Fruit fly (Drosophila melanogaster): ENCODE measurements around the gene ND-51.

The ND-51 gene

dm6 chr2L:6065823-6066222 lies 3.3 kb upstream of the ND-51 start, which contains the start of the genes Fbw5 and CG9147 (continued):
- TF ChIP-seq Poxn (GFP tag; IDR thresholded peaks at IDR 0.05) (peak; percentile 99), CG7357 (GFP tag; IDR thresholded peaks at IDR 0.05) (peak; percentile 96), Gug (GFP tag; IDR thresholded peaks at IDR 0.05) (peak; percentile 99), CG30431 (GFP tag; optimal IDR thresholded peaks at IDR 0.05) (peak; percentile 99), tap (tag; optimal IDR thresholded peaks at IDR 0.05) (peak; percentile 99), Antp (GFP tag; optimal IDR thresholded peaks at IDR 0.05) (peak; percentile 99), dmrt11E (tag; optimal IDR thresholded peaks at IDR 0.05) (peak; percentile 100), sqz (GFP tag; optimal IDR thresholded peaks at IDR 0.05) (peak; percentile 97), Dip2 (GFP tag; IDR thresholded peaks at IDR 0.05) (peak; percentile 54), maf-S (GFP tag; optimal IDR thresholded peaks at IDR 0.05) (peak; percentile 99), CG10147 (GFP tag; optimal IDR thresholded peaks at IDR 0.05) (peak; percentile 99), CG43689 (GFP tag; IDR thresholded peaks at IDR 0.05) (peak; percentile 99), Med (GFP tag) (peak; percentile 100), slp2 (GFP tag; optimal IDR thresholded peaks at IDR 0.05) (peak; percentile 99), CG30020 (tag; optimal IDR thresholded peaks at IDR 0.05) (peak; percentile 92), CG5953 (GFP tag; IDR thresholded peaks at IDR 0.05) (peak; percentile 99), MBD-R2 (GFP tag; IDR thresholded peaks at IDR 0.05) (peak; percentile 100), Dref (GFP tag; IDR thresholded peaks at IDR 0.05) (peak; percentile 76), sd (tag; optimal IDR thresholded peaks at IDR 0.05) (peak; percentile 99), mld (GFP tag; IDR thresholded peaks at IDR 0.05; ENCODE audit: partially characterized antibody) (0 out of 3 replicates have a peak, but pooled peaks have one; percentile 33), CG8944 (GFP tag; optimal IDR thresholded peaks at IDR 0.05) (peak; percentile 99), CG7928 (GFP tag; optimal IDR thresholded peaks at IDR 0.05) (peak; percentile 84), Tbp (GFP tag; optimal IDR thresholded peaks at IDR 0.05) (no peak), Xrp1 (GFP tag; IDR thresholded peaks at IDR 0.05) (peak; percentile 100), vvl (GFP tag; IDR thresholded peaks at IDR 0.05) (peak; percentile 100), fd64A (GFP tag; optimal IDR thresholded peaks at IDR 0.05) (peak; percentile 97), sens (GFP tag) (peak; percentile 100), CG7271 (tag; optimal IDR thresholded peaks at IDR 0.05) (peak; percentile 93), CG12104 (GFP tag; optimal IDR thresholded peaks at IDR 0.05) (peak; percentile 100), ase (GFP tag; IDR thresholded peaks at IDR 0.05) (peak; percentile 99), Xbp1 (GFP tag; optimal IDR thresholded peaks at IDR 0.05) (peak; percentile 100), abd-A (tag; optimal IDR thresholded peaks at IDR 0.05) (no peak), wdn (GFP tag; IDR thresholded peaks at IDR 0.05) (peak; percentile 99), CHES-1-like (GFP tag; optimal IDR thresholded peaks at IDR 0.05) (peak; percentile 99), B-H1 (GFP tag; IDR thresholded peaks at IDR 0.05) (peak; percentile 99), CG12659 (GFP tag; optimal IDR thresholded peaks at IDR 0.05) (peak; percentile 100), CG11504 (tag; optimal IDR thresholded peaks at IDR 0.05) (peak; percentile 99), CG17568 (GFP tag; optimal IDR thresholded peaks at IDR 0.05) (peak; percentile 100), al (GFP tag; IDR thresholded peaks at IDR 0.05) (peak; percentile 99), CG34224 (GFP tag; IDR thresholded peaks at IDR 0.05; ENCODE audit: partially characterized antibody) (peak; percentile 78), ac (GFP tag; optimal IDR thresholded peaks at IDR 0.05) (peak; percentile 98), CG14050 (GFP tag; IDR thresholded peaks at IDR 0.05) (peak; percentile 100), trh (GFP tag; optimal IDR thresholded peaks at IDR 0.05) (peak; percentile 99), lbe (GFP tag; optimal IDR thresholded peaks at IDR 0.05) (peak; percentile 99), CG10462 (GFP tag; optimal IDR thresholded peaks at IDR 0.05) (peak; percentile 100), otp (GFP tag; IDR thresholded peaks at IDR 0.05) (peak; percentile 100), Awh (GFP tag; IDR thresholded peaks at IDR 0.05) (peak; percentile 99), CG7556 (GFP tag; optimal IDR thresholded peaks at IDR 0.05) (peak; percentile 100), grau (tag; optimal IDR thresholded peaks at IDR 0.05) (peak; percentile 99), pita (GFP tag; optimal IDR thresholded peaks at IDR 0.05) (no peak), Atf-2 (GFP tag; optimal IDR thresholded peaks at IDR 0.05) (peak; percentile 99), CG2116 (GFP tag; optimal IDR thresholded peaks at IDR 0.05) (peak; percentile 96)
